Worm (Caenorhabditis elegans): Measurements from ENCODE around the gene srt-17.

DNA sequence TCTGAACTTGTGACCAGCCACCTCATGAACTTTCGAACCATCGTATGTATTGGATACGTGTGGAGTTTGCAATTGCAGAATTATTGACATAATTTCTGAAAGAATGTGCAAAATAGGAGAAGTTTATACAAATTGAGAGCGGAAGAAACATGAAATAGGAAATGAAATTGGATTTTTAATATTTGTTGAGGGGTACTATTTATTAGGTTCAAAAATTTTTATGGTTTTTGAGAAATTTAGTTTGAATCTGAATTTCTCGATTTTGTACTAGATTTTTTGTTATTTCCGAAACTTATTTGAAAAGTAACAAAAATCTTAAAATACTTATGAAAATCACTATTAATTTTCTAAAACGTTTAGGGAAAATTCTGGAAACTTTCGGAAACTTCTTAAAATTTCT, 3.7 kb upstream of the srt-17 start, which contains the start of gene F48G7.9:
- TF ChIP-seq W03F9.2 (tag; optimal IDR thresholded peaks at IDR 0.05) (no peak), him-1 (tag; optimal IDR thresholded peaks at IDR 0.05) (no peak)
